Fruit fly (Drosophila melanogaster): ENCODE measurements around the gene CG12355.

CG12355 gene

dm6 chr3L:15500813-15501645, 5.7 kb upstream of the CG12355 start, which contains the start of gene CG7272 (continued):
- TF ChIP-seq E2f1 (GFP tag; IDR thresholded peaks at IDR 0.05) (peak; percentile 36; the same call in 1 of the 2 replicates), CHES-1-like (GFP tag; optimal IDR thresholded peaks at IDR 0.05) (peak; percentile 11), kay (GFP tag; optimal IDR thresholded peaks at IDR 0.05) (no peak), grn (GFP tag; optimal IDR thresholded peaks at IDR 0.05) (peak; percentile 14), HLH4C (GFP tag; IDR thresholded peaks at IDR 0.05; ENCODE audit: partially characterized antibody) (peak; percentile 50; the same call in 2 of the 3 replicates), stwl (tag; optimal IDR thresholded peaks at IDR 0.05) (peak; percentile 17), pho (GFP tag; optimal IDR thresholded peaks at IDR 0.05) (peak; percentile 22), CG14050 (GFP tag; IDR thresholded peaks at IDR 0.05) (no peak), lab (GFP tag; optimal IDR thresholded peaks at IDR 0.05) (peak; percentile 44), CG12659 (GFP tag; optimal IDR thresholded peaks at IDR 0.05) (peak; percentile 38), mld (GFP tag; IDR thresholded peaks at IDR 0.05; ENCODE audit: partially characterized antibody) (0 out of 3 replicates have a peak, but pooled peaks have one; percentile 17), CG6654 (GFP tag; optimal IDR thresholded peaks at IDR 0.05) (no peak), chinmo (GFP tag; IDR thresholded peaks at IDR 0.05; ENCODE audit: partially characterized antibody) (peak; percentile 28; the same call in 1 of the 4 replicates), Lim3 (GFP tag; IDR thresholded peaks at IDR 0.05) (no peak), rib (GFP tag; IDR thresholded peaks at IDR 0.05) (no peak), CG8089 (GFP tag; optimal IDR thresholded peaks at IDR 0.05) (no peak), HmgD (GFP tag; optimal IDR thresholded peaks at IDR 0.05) (no peak), bab2 (GFP tag; optimal IDR thresholded peaks at IDR 0.05) (peak; percentile 8), gro (GFP tag; optimal IDR thresholded peaks at IDR 0.05) (no peak), CG7987 (GFP tag; optimal IDR thresholded peaks at IDR 0.05) (peak; percentile 26), CG9727 (GFP tag; optimal IDR thresholded peaks at IDR 0.05) (no peak), sr (GFP tag; IDR thresholded peaks at IDR 0.05) (no peak), CG4617 (GFP tag; optimal IDR thresholded peaks at IDR 0.05; ENCODE audit: borderline replicate concordance) (no peak), Scr (GFP tag; IDR thresholded peaks at IDR 0.05; ENCODE audit: partially characterized antibody) (peak; percentile 20; the same call in 1 of the 2 replicates), bigmax (GFP tag; optimal IDR thresholded peaks at IDR 0.05) (peak; percentile 27), CoRest (tag; optimal IDR thresholded peaks at IDR 0.05) (peak; percentile 9), Dp (GFP tag; optimal IDR thresholded peaks at IDR 0.05) (peak; percentile 92), CG30403 (GFP tag; optimal IDR thresholded peaks at IDR 0.05) (no peak), BEAF-32 (GFP tag; optimal IDR thresholded peaks at IDR 0.05) (peak; percentile 20), Six4 (GFP tag; optimal IDR thresholded peaks at IDR 0.05) (no peak), disco-r (GFP tag; optimal IDR thresholded peaks at IDR 0.05) (no peak), gcm (GFP tag; optimal IDR thresholded peaks at IDR 0.05) (peak; percentile 18), Drgx (GFP tag; IDR thresholded peaks at IDR 0.05) (peak; percentile 15; the same call in 1 of the 2 replicates), CG2678 (tag; optimal IDR thresholded peaks at IDR 0.05) (peak; percentile 24), sqz (GFP tag; optimal IDR thresholded peaks at IDR 0.05) (peak; percentile 44), ATbp (GFP tag; optimal IDR thresholded peaks at IDR 0.05) (peak; percentile 19), ro (GFP tag; IDR thresholded peaks at IDR 0.05) (no peak), gcm2 (GFP tag; optimal IDR thresholded peaks at IDR 0.05) (no peak), CG10274 (GFP tag; optimal IDR thresholded peaks at IDR 0.05) (peak; percentile 29), CG7372 (GFP tag; IDR thresholded peaks at IDR 0.05) (no peak), CG34376 (GFP tag; optimal IDR thresholded peaks at IDR 0.05) (peak; percentile 52), pros (GFP tag; optimal IDR thresholded peaks at IDR 0.05) (peak; percentile 23), Gug (GFP tag; IDR thresholded peaks at IDR 0.05) (no peak), CG9932 (GFP tag; IDR thresholded peaks at IDR 0.05) (peak; percentile 36; the same call in 1 of the 2 replicates), Ada2b (GFP tag; IDR thresholded peaks at IDR 0.05) (no peak), CG13287 (GFP tag; IDR thresholded peaks at IDR 0.05; ENCODE audit: partially characterized antibody) (peak; percentile 66), pan (optimal IDR thresholded peaks at IDR 0.05) (no peak), pan (GFP tag; optimal IDR thresholded peaks at IDR 0.05 in 1 of 2, IDR thresholded peaks at IDR 0.05 in 1 of 2) (peak in 1 of 2 experiments; percentile 27)
